Worm (Caenorhabditis elegans) whole organism, L4 larva: ENCODE data around the gene C01G12.16.

ENCODE experiments used
- F49E8.2 ChIP-seq: sonication (generic microtip); optimal IDR thresholded peaks from 2 replicates; lab custom pipeline; 2016; ENCODE audit warnings: missing compliant biosample characterization, mild to moderate bottlenecking, missing genetic modification characterization, borderline replicate concordance
- ZK546.5 ChIP-seq, 2 experiments: sonication (generic microtip); optimal IDR thresholded peaks; 2 replicates each; lab custom pipeline; 2017; ENCODE audit warnings: missing biosample characterization in 2 of 2, missing genetic modification characterization in 2 of 2
- ama-1 ChIP-seq: fragments of 150-350 bp; optimal IDR thresholded peaks from 2 replicates; lab custom pipeline; 2014; ENCODE audit warnings: inconsistent platforms, mixed read lengths
- attf-4 ChIP-seq: sonication (generic microtip); optimal IDR thresholded peaks from 3 replicates; lab custom pipeline; 2017; ENCODE audit warnings: missing biosample characterization, missing genetic modification characterization
- dve-1 ChIP-seq: sonication (generic microtip); optimal IDR thresholded peaks from 2 replicates; lab custom pipeline; 2017; ENCODE audit warnings: antibody characterized with exemption, mild to moderate bottlenecking, missing genetic modification characterization, missing compliant biosample characterization; ENCODE audit not compliant: insufficient read depth
- hlh-30 ChIP-seq: sonication (generic microtip); optimal IDR thresholded peaks from 2 replicates; lab custom pipeline; 2017; ENCODE audit warnings: antibody characterized with exemption, mild to moderate bottlenecking, missing genetic modification characterization, missing compliant biosample characterization; ENCODE audit not compliant: insufficient read depth
- lin-13 ChIP-seq: fragments of 150-350 bp; optimal IDR thresholded peaks from 2 replicates; lab custom pipeline; 2014; ENCODE audit warnings: missing biosample characterization, missing genetic modification reagents, missing genetic modification characterization
- madf-9 ChIP-seq: fragments of 200-800 bp; sonication (Bioruptor generic); conservative IDR thresholded peaks from 2 replicates; pipeline ENCODE4 v1.3.6; 2022; ENCODE audit warnings: missing genetic modification reagents, missing genetic modification characterization, missing compliant biosample characterization
- mdl-1 ChIP-seq, 2 experiments: fragments of 150-350 bp in 1 of 2; sonication (generic microtip) in 1 of 2; optimal IDR thresholded peaks; 2 replicates each; lab custom pipeline; 2014 to 2017; ENCODE audit warnings: missing biosample characterization in 2 of 2, missing genetic modification characterization in 2 of 2
- nhr-76 ChIP-seq: fragments of 150-350 bp; optimal IDR thresholded peaks from 2 replicates; lab custom pipeline; 2014; ENCODE audit warnings: missing biosample characterization, missing genetic modification characterization
- nhr-77 ChIP-seq: fragments of 150-350 bp; optimal IDR thresholded peaks from 2 replicates; lab custom pipeline; 2014; ENCODE audit warnings: missing biosample characterization, missing genetic modification characterization
- pha-4 ChIP-seq, 2 experiments: fragments of 150-350 bp in 1 of 2; fragments of 200-800 bp in 1 of 2; sonication (Bioruptor generic) in 1 of 2; IDR thresholded peaks in 1 of 2; optimal IDR thresholded peaks in 1 of 2; 2 replicates each; pipeline versions ENCODE4 v1.3.6 to Lab custom; 2014 to 2022; ENCODE audit warnings: missing genetic modification characterization in 2 of 2, missing genetic modification reagents in 2 of 2, missing biosample characterization in 1 of 2, missing compliant biosample characterization in 1 of 2
- zfp-3 ChIP-seq: fragments of 200-800 bp; sonication (Bioruptor generic); conservative IDR thresholded peaks from 2 replicates; pipeline ENCODE4 v1.3.6; 2022; ENCODE audit warnings: missing genetic modification reagents, missing genetic modification characterization, missing compliant biosample characterization
- zip-2 ChIP-seq: fragments of 150-350 bp; optimal IDR thresholded peaks from 2 replicates; lab custom pipeline; 2014; ENCODE audit warnings: missing biosample characterization, missing genetic modification characterization

- no peak for TF ChIP-seq zfp-3 (GFP tag; lab: Robert Waterston, UW)
- TF ChIP-seq ama-1 (lab: Kevin White, UChicago) = no peak
- TF ChIP-seq lin-13 (GFP tag; lab: Kevin White, UChicago) = no peak
- TF ChIP-seq dve-1 (tag; lab: Kevin White, UChicago) = no peak
- TF ChIP-seq madf-9 = no peak
- no peak for TF ChIP-seq nhr-77 (tag; lab: Kevin White, UChicago)
- TF ChIP-seq F49E8.2 (tag; lab: Kevin White, UChicago) = no peak
- no peak for TF ChIP-seq attf-4 (tag; lab: Kevin White, UChicago)
- no peak for TF ChIP-seq nhr-76 (tag; lab: Kevin White, UChicago)
- no peak for TF ChIP-seq hlh-30 (tag; lab: Kevin White, UChicago)
- TF ChIP-seq ZK546.5 (tag; optimal IDR thresholded peaks at IDR 0.05; lab: Kevin White, UChicago) = no peak
- TF ChIP-seq mdl-1 (tag; optimal IDR thresholded peaks at IDR 0.05; lab: Kevin White, UChicago) = no peak
- TF ChIP-seq zip-2 = no peak
- no peak for TF ChIP-seq pha-4 (GFP tag; IDR thresholded peaks at IDR 0.05; lab: Robert Waterston, UW)
- TF ChIP-seq pha-4 (tag; optimal IDR thresholded peaks at IDR 0.05; lab: Kevin White, UChicago) = no peak
These were observed 14.5 kb downstream of the C01G12.16 start for ce11 chrIII:4175489-4175888.
